Worm (Caenorhabditis elegans): Measurements from ENCODE around the gene mltn-11.

ce11 chrV:16598437-16598836 lies 37.5 kb upstream of the mltn-11 start:
- no peak for TF ChIP-seq dao-5 (tag; optimal IDR thresholded peaks at IDR 0.05)
- no peak for TF ChIP-seq him-1 (tag; optimal IDR thresholded peaks at IDR 0.05)
- TF ChIP-seq W03F9.2 (tag; optimal IDR thresholded peaks at IDR 0.05), result no peak

All from whole organism, L4/young adult.